Fruit fly (Drosophila melanogaster): Measurements from ENCODE around the gene VhaAC45RP.

DNA sequence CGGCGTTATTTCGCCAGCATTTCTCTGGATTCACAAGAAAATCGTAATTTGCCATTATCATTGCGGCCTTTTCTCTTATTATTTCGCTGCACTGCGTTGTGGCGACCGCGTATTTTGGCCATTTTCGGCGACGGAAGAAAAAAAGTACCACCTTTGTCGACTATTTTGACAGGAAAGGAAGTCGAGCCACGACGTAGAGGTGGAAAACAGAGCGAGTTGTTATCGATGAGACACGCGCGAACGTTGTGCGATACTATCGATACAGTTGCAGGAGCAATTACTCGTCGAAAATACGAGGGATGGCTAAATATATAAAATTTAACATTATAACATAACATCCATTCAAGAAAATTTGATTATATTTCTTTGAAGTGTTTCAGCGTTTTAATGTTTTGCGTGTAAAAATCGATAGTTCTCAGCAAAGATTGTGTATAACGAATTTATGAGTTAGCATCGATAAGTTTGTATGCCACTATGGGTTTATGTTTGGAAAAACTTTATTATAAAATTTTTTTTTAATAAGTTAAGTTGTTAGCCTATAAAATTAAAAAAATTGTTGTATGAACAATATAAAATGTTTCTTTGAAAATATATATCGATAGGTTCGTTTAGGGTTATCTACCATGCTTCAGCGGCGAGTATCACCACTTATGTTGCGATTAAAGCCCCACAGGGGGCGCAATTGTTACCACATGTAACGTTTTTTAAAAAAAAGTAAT, 42.7 kb upstream of the VhaAC45RP start, which contains the start of gene RpS7:
- TF ChIP-seq Dll (optimal IDR thresholded peaks at IDR 0.05) (no peak), usp (GFP tag; optimal IDR thresholded peaks at IDR 0.05) (no peak), psq (optimal IDR thresholded peaks at IDR 0.05) (no peak)
